Fruit fly (Drosophila melanogaster) whole organism, larva: ENCODE measurements around the gene CG15196.
A peak's percentile ranks its signal among the peaks of the same experiment; 100 is the strongest.

Source experiments
- noc ChIP-seq: fragments of 200-800 bp; sonication (Bioruptor generic); optimal IDR thresholded peaks from 3 replicates; lab custom pipeline; 2019; ENCODE audit warnings: missing biosample characterization, mild to moderate bottlenecking, missing genetic modification characterization, moderate library complexity

CG15196 gene

dm6 chrX:11390625-11391363, 19.0 kb upstream of the CG15196 start:
- peak; percentile 76 for TF ChIP-seq noc (tag; lab: Kevin White, UChicago)

DNA sequence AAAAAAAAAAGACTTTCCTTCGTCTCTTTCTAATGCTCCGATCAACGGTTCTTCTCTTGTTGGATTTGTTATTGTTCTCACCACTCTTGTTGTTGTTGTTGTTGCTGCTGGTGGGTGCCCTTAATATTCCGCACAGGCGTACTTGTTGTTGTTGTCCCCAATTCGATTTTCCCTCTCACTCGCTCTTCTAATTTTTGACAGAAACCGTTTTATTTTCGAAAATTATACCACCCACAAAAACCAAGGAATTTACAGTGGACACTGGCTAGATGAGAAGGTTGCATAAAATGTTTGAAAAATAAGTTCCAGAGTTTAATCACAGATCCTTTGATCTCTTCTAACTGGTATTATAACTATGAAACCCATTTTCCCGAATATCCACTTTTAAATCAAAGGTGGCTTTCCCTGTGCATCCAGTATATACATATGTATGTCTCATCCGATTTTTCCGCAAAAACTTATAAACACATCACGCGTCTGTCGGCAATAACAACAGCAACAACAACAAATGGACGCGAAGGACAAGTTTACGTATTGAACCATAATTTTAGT, 18.3 kb upstream of the CG15196 start:
- TF ChIP-seq noc (tag; lab: Kevin White, UChicago) = peak; percentile 52

DNA sequence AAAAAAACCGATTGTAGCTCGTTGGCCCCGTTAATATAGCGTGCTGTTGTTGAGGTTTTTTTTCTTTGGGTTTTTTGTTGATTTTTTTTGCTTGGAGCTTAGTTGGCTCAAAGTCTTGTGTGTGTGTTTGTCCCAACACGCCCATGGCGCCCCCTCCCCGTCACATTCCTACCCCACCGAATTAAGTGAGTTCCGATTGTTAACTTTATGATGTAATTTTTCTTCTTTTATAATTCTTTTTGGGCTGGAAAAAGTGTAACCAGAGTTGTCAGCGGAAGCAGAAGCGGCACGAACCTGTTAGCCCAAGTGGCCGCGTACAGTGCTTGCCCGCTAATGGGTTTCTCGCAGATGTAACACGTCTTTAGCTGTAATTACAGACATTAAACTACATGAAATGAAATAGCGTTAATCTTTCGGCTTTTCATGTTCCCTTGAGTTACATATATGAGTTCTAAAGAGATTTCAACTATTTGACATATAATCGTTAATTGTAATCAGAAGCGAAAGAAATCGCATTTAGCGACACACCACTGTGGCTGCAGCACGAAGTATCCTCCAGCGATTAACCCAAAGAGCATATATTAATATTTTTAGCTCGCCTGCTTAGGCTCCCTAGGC, 16.6 kb upstream of the CG15196 start:
- no peak for TF ChIP-seq noc (tag; lab: Kevin White, UChicago)

DNA sequence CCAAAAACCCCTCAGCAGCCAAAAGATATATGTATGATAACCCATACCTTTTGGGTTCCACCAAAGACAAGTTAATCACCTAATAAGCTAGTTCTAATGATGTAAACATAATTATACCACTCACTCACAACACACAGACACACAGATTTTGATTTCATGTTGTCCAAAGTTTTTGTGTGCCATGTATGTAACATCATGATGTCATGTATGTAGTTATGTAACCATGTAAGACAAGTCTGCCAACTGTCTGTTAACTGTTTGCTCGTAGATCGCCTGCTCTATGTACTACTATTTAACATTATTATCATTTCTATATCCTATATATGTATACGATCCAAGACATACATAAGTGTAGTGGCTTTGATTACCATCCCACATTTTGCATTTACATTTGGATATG, 5.5 kb upstream of the CG15196 start:
- TF ChIP-seq noc (tag; lab: Kevin White, UChicago) = no peak

DNA sequence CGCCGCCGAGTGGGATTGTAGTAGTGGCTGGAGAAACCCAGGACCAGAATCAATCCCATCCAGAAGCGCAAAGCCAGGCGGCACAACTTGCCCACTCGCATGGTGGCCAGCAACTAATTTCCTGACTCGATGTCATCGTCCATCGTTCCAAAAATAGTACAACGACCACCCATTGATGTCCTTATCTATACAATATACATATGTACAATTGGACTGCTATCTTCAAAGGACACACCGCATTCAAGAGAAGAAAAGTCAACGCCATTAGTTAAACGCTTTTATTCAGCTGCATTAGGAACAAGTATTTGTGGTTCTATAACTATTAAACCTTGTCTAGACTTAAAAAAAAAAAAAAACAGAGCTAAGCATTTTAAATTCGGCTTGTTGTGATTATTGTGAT, 3.3 kb downstream of the CG15196 start, which contains the start of gene Gr10b:
Gene Gr10b, minus strand, starts transcription at position 101 of the 400 bp plus-strand sequence.
- no peak for TF ChIP-seq noc (tag; lab: Kevin White, UChicago)

dm6 chrX:11417322-11417721, 7.6 kb downstream of the CG15196 start, which contains the start of the genes Gr10a and Or10a:
Gene Gr10a (minus strand): TSS chrX:11417422.
Gene Or10a (minus strand): TSS chrX:11417422.
- no peak for TF ChIP-seq noc (tag; lab: Kevin White, UChicago)

DNA sequence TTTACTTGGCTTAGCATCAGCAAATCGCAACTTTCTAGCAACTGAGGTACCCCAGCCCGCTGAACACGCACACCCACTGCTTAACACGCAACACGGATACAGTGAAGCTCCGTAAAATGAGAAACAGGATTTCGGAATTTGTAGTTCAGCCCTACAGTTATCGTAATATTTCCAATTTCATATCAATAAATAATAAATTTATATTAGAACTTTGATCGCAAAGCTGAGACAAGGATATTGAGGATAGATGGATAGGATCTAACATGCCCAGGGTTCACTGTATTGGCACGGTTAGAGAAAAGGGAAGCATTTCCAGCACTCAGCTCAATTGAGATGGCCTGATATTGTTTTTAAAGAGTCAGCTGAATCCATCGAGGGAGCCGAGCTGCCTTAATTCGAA, 9.5 kb downstream of the CG15196 start:
- peak; percentile 9 for TF ChIP-seq noc (tag; lab: Kevin White, UChicago)

DNA sequence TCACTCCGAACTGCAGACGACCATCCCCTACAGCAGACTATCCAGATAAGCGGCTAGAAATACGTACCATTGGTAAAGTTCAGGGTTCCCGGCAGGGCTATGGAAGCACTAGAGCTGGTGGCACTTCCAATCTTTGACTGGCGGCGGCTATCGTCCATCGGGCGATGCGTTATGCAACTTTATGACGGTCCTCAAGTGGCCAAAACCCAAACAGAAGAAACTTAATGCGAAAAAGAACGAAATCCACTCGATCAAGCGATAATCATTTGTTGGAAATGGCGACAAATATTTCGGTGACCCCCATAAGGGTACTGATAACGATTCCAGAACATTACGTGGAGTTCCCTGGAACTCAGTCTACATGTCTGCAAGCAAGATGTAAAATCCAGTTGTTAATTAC, 10.2 kb downstream of the CG15196 start:
- no peak for TF ChIP-seq noc (tag; lab: Kevin White, UChicago)

DNA sequence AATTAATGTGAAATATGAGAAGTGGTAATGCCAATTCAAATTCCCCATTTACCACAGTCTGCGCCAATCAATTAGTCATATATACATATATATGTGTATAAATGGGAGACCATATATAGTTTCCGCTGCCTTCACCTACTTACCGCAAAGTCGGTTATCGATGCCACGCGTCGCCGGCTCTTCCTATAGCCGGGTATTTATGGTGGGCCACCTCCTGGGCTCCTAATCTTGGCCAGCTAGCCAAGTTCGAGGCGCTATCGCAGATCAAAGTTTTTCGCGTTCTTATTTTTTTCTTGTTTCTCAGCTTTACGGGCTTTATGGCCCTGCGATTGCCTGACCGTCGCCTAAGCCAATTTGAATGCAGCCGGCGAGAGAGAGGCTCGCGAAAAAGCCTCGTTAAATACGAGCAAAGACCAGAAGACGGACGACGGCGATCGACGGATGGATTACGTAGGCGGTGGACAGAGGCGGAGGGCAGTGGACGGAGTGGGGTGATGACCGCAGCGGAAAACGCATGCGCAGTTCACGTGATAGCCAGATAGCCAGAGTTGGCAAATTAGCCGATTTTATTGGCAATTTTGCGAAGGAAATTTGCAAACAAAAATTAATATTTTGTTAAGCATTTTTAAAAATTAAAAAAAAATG, 11.1 kb downstream of the CG15196 start:
- TF ChIP-seq noc (tag; lab: Kevin White, UChicago) = peak; percentile 34

- TF ChIP-seq noc (tag; lab: Kevin White, UChicago) = no peak
These were observed 12.3 kb downstream of the CG15196 start for dm6 chrX:11422071-11422470.

DNA sequence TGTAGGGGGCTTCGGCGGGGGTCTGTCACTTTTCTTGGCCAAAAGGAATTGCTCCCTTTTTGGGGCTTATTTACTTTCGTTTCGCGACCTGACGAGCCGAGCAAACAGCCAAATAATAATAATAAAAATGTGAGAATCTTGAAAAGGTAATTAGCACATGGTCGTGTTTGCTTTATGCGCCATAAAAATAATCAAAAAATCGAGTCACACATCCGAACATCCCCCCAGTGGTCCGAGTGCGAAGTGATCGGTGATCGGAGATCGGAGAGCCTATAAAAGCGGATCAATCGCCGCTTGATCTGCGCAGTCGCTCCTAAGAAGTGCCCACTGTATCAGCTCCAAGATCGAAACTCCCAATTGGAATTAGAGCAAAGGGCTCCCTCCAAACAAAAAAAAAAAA, 12.8 kb downstream of the CG15196 start, which contains the start of gene Gs2:
Gene Gs2, plus strand, starts transcription at position 301 of the 400 bp plus-strand sequence.
- TF ChIP-seq noc (tag; lab: Kevin White, UChicago) = no peak

- TF ChIP-seq noc (tag; lab: Kevin White, UChicago) = peak; percentile 92
These were observed 13.6 kb downstream of the CG15196 start for dm6 chrX:11423277-11423717.

dm6 chrX:11424512-11424911, 14.8 kb downstream of the CG15196 start:
- peak; percentile 74 for TF ChIP-seq noc (tag; lab: Kevin White, UChicago)

- no peak for TF ChIP-seq noc (tag; lab: Kevin White, UChicago)
These were observed 15.7 kb downstream of the CG15196 start for dm6 chrX:11425401-11425800.

DNA sequence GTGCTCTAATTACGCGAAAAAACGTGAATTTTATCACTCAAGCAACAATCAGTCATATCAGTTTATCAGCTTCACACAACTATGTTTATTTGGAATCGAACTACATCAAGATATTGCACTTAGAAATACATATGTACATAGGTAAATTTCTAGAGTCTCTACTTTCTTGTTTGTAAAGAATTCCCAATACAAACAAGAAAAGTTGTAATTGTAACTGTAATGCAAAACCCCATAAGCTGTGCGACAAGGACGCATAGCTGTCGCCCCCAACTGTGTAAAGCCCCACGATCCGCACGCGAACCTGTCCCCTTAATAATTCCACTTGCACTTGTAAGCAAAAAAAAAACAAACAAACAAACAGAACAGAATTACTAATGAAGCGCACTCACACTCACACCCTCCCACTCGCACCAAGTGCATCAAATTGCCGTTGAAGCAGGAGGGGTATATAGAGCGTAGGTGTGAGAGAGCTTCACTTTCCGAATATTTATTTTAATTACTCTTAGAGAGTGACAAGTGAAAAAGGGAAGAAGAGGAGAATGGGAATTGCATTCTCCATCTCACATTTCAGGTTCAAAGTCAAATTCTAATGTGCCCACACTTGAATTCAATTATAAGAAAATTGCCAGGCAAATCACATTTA, 16.3 kb downstream of the CG15196 start:
- TF ChIP-seq noc (tag; lab: Kevin White, UChicago) = no peak
